Worm (Caenorhabditis elegans) whole organism, young adult: ENCODE results near the gene chw-1.
"Not testable (repeated sequence)": the region's sequence is repeated elsewhere in the genome, so short reads cannot be mapped to it uniquely, and the experiment has no call there.

ENCODE experiments used
- F57C9.4 ChIP-seq: sonication (generic microtip); optimal IDR thresholded peaks from 2 replicates; lab custom pipeline; 2017; ENCODE audit warnings: mild to moderate bottlenecking, missing genetic modification characterization, missing compliant biosample characterization
- ccch-3 ChIP-seq: fragments of 200-800 bp; sonication (Bioruptor generic); optimal IDR thresholded peaks from 2 replicates; lab custom pipeline; 2018; ENCODE audit warnings: mild to moderate bottlenecking, missing genetic modification characterization, missing compliant biosample characterization
- ceh-79 ChIP-seq: sonication (generic microtip); optimal IDR thresholded peaks from 2 replicates; lab custom pipeline; 2017; ENCODE audit warnings: mild to moderate bottlenecking, missing genetic modification characterization, missing compliant biosample characterization
- lin-26 ChIP-seq: fragments of 200-800 bp; sonication (Bioruptor generic); IDR thresholded peaks from 2 replicates; pipeline ENCODE4 v1.3.6; 2022; ENCODE audit warnings: missing genetic modification reagents, missing genetic modification characterization, missing compliant biosample characterization
- lin-54 ChIP-seq: fragments of 200-800 bp; sonication (Bioruptor generic); optimal IDR thresholded peaks from 2 replicates; lab custom pipeline; 2018; ENCODE audit warnings: mild to moderate bottlenecking, missing genetic modification characterization, missing compliant biosample characterization
- madf-3 ChIP-seq: fragments of 200-800 bp; sonication (Bioruptor generic); IDR thresholded peaks from 2 replicates; pipeline ENCODE4 v1.3.6; 2022; ENCODE audit warnings: missing genetic modification reagents, missing genetic modification characterization, missing compliant biosample characterization
- nfya-1 ChIP-seq: sonication (generic microtip); optimal IDR thresholded peaks from 2 replicates; lab custom pipeline; 2017; ENCODE audit warnings: antibody characterized with exemption, missing compliant biosample characterization, missing genetic modification characterization, borderline replicate concordance; ENCODE audit not compliant: insufficient read depth
- pha-4 ChIP-seq: fragments of 150-350 bp; sonication (generic microtip); optimal IDR thresholded peaks from 2 replicates; lab custom pipeline; 2014; ENCODE audit warnings: missing biosample characterization, missing genetic modification reagents, missing genetic modification characterization
- rec-8 ChIP-seq, 2 experiments: sonication (generic microtip); optimal IDR thresholded peaks; 2 replicates each; lab custom pipeline; 2016; ENCODE audit warnings: mild to moderate bottlenecking in 2 of 2, missing genetic modification characterization in 2 of 2, missing genetic modification reagents in 2 of 2, missing genotype in 2 of 2, missing biosample characterization in 1 of 2, missing compliant biosample characterization in 1 of 2, moderate library complexity in 1 of 2
- snpc-4 ChIP-seq, 5 experiments: fragments of 150-350 bp in 1 of 5; sonication (generic microtip) in 4 of 5; optimal IDR thresholded peaks; 2 replicates each; lab custom pipeline; 2014 to 2018; ENCODE audit warnings: missing genetic modification characterization in 5 of 5, missing biosample characterization in 3 of 5, antibody characterized with exemption in 2 of 5, mild to moderate bottlenecking in 2 of 5, missing compliant biosample characterization in 2 of 5, missing genotype in 2 of 5, moderate library complexity in 2 of 5, missing genetic modification reagents in 1 of 5
- xnd-1 ChIP-seq: sonication (generic microtip); optimal IDR thresholded peaks from 2 replicates; lab custom pipeline; 2016; ENCODE audit warnings: missing genotype, missing genetic modification reagents, missing genetic modification characterization, missing compliant biosample characterization

DNA sequence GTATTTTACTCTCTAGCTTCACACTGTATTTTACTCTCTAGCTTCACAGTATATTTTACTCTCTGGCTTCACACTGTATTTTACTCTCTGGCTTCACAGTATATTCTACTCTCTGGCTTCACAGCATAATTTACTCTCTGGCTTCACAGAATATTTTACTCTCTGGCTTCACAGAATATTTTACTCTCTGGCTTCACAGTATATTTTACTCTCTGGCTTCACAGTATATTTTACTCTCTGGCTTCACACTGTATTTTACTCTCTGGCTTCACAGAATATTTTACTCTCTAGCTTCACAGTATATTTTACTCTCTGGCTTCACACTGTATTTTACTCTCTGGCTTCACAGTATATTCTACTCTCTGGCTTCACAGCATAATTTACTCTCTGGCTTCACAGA lies 12.1 kb upstream of the chw-1 start:
- not testable (repeated sequence) for TF ChIP-seq lin-26 (GFP tag; lab: Robert Waterston, UW); snpc-4 (GFP tag; optimal IDR thresholded peaks at IDR 0.05; lab: Kevin White, UChicago); snpc-4 (tag; optimal IDR thresholded peaks at IDR 0.05; lab: Kevin White, UChicago); lin-54 (GFP tag; lab: Kevin White, UChicago); rec-8 (tag; optimal IDR thresholded peaks at IDR 0.05; lab: Kevin White, UChicago); xnd-1 (tag; lab: Kevin White, UChicago); pha-4 (tag; lab: Kevin White, UChicago); ceh-79 (tag; lab: Kevin White, UChicago); F57C9.4 (tag; lab: Kevin White, UChicago); nfya-1; ccch-3 (GFP tag; lab: Kevin White, UChicago)
- TF ChIP-seq madf-3 (GFP tag; lab: Robert Waterston, UW), result 0 out of 2 replicates have a peak, but pooled peaks have one; percentile 54
